Worm (Caenorhabditis elegans): ENCODE data around the gene C08B6.18.

The C08B6.18 gene

ce11 chrV:10123324-10123723, 10.6 kb downstream of the C08B6.18 start, which contains the start of gene C08B6.6 (continued):
- TF ChIP-seq lin-35 (GFP tag; optimal IDR thresholded peaks at IDR 0.05) = no peak

ce11 chrV:10122670-10123069, 11.3 kb downstream of the C08B6.18 start, which contains the start of gene srxa-19:
Gene srxa-19, minus strand, starts transcription at chrV:10122770.
- TF ChIP-seq hrde-1 (tag; optimal IDR thresholded peaks at IDR 0.05; ENCODE audit: borderline replicate concordance) = no peak
- TF ChIP-seq B0261.1 (tag; optimal IDR thresholded peaks at IDR 0.05) = no peak
- TF ChIP-seq lsl-1 (GFP tag; optimal IDR thresholded peaks at IDR 0.05) = no peak
- TF ChIP-seq pha-4 (tag; optimal IDR thresholded peaks at IDR 0.05) = no peak
- no peak for TF ChIP-seq ceh-40 (GFP tag; IDR thresholded peaks at IDR 0.05)

- TF ChIP-seq mxl-1 (tag; optimal IDR thresholded peaks at IDR 0.05) (no peak), bed-1 (GFP tag; IDR thresholded peaks at IDR 0.05) (no peak), Y53G8AR.9 (GFP tag; conservative IDR thresholded peaks at IDR 0.05) (no peak), Y79H2A.3 (GFP tag; conservative IDR thresholded peaks at IDR 0.05) (no peak), ceh-91 (GFP tag; IDR thresholded peaks at IDR 0.05) (no peak), hmg-1.2 (GFP tag; IDR thresholded peaks at IDR 0.05) (no peak), K11D2.4 (GFP tag; IDR thresholded peaks at IDR 0.05) (no peak)
These were observed 13.0 kb downstream of the C08B6.18 start, which contains the start of gene srxa-18 for ce11 chrV:10120898-10121297. Gene srxa-18, minus strand, starts transcription at chrV:10120997.

- TF ChIP-seq lin-54 (GFP tag; optimal IDR thresholded peaks at IDR 0.05) (no peak), B0019.2 (GFP tag; conservative IDR thresholded peaks at IDR 0.05) (no peak), ztf-18 (tag; optimal IDR thresholded peaks at IDR 0.05) (no peak)
These were observed 16.5 kb downstream of the C08B6.18 start, which contains the start of gene C08B6.5 for ce11 chrV:10117465-10117864. Gene C08B6.5, plus strand, starts transcription at chrV:10117765.

ce11 chrV:10114329-10114728, 19.6 kb downstream of the C08B6.18 start, which contains the start of gene cht-5:
Gene cht-5, plus strand, starts transcription at chrV:10114629.
- no peak for TF ChIP-seq sea-2 (GFP tag; IDR thresholded peaks at IDR 0.05)
- TF ChIP-seq F52B5.7 (tag; optimal IDR thresholded peaks at IDR 0.05) = no peak
- TF ChIP-seq K12H6.12 (tag; optimal IDR thresholded peaks at IDR 0.05) = no peak
- TF ChIP-seq attf-5 (GFP tag; optimal IDR thresholded peaks at IDR 0.05) = no peak
- TF ChIP-seq F49E8.2 (tag; optimal IDR thresholded peaks at IDR 0.05; ENCODE audit: insufficient read depth) = no peak
- no peak for TF ChIP-seq lag-1 (GFP tag; IDR thresholded peaks at IDR 0.05)
- no peak for TF ChIP-seq pha-4 (tag; optimal IDR thresholded peaks at IDR 0.05)
- TF ChIP-seq Y67H2A.10 (GFP tag; conservative IDR thresholded peaks at IDR 0.05) = no peak
- TF ChIP-seq efl-1 (GFP tag; optimal IDR thresholded peaks at IDR 0.05) = no peak
- TF ChIP-seq F39B2.1 (GFP tag; IDR thresholded peaks at IDR 0.05) = no peak
- no peak for TF ChIP-seq T07F8.4 (tag; optimal IDR thresholded peaks at IDR 0.05)

- TF ChIP-seq tbx-9 (tag; optimal IDR thresholded peaks at IDR 0.05; ENCODE audit: borderline replicate concordance) (no peak), nhr-27 (tag; optimal IDR thresholded peaks at IDR 0.05) (no peak), pbrm-1 (GFP tag; IDR thresholded peaks at IDR 0.05) (no peak), mel-28 (tag; optimal IDR thresholded peaks at IDR 0.05; ENCODE audit: borderline replicate concordance) (no peak), ceh-27 (GFP tag; optimal IDR thresholded peaks at IDR 0.05) (no peak)
These were observed 21.7 kb downstream of the C08B6.18 start, which contains the start of gene C08B6.3 for ce11 chrV:10112187-10112586. Gene C08B6.3, minus strand, starts transcription at chrV:10112287.

Data from whole organism, young adult.